Fruit fly (Drosophila melanogaster) whole organism, embryonic: ENCODE data around the gene CG13405.
A peak's percentile ranks its signal among the peaks of the same experiment; 100 is the strongest.

Experiments
- CG11085 ChIP-seq: fragments of 200-800 bp; sonication (Bioruptor generic); IDR thresholded peaks from 2 replicates; pipeline ENCODE4 v1.3.6; 2022; ENCODE audit warnings: missing biosample characterization, missing genetic modification characterization
- CG11247 ChIP-seq: fragments of 200-800 bp; sonication (Bioruptor generic); IDR thresholded peaks from 2 replicates; pipeline ENCODE4 v1.3.6; 2022; ENCODE audit warnings: missing biosample characterization, missing genetic modification characterization
- CG11456 ChIP-seq: fragments of 200-800 bp; sonication (Bioruptor generic); IDR thresholded peaks from 3 replicates; pipeline ENCODE4 v1.3.6; 2022; ENCODE audit warnings: missing biosample characterization, missing genetic modification characterization
- CG13624 ChIP-seq: fragments of 200-800 bp; sonication (Bioruptor generic); optimal IDR thresholded peaks from 2 replicates; lab custom pipeline; 2016; ENCODE audit warnings: missing biosample characterization, missing genetic modification characterization
- CG14014 ChIP-seq: fragments of 200-800 bp; sonication (Bioruptor generic); IDR thresholded peaks from 2 replicates; pipeline ENCODE4 v1.3.6; 2022; ENCODE audit warnings: missing biosample characterization, missing genetic modification characterization
- CG14965 ChIP-seq: fragments of 200-800 bp; sonication (Bioruptor generic); optimal IDR thresholded peaks from 2 replicates; lab custom pipeline; 2016; ENCODE audit warnings: missing biosample characterization, missing genetic modification characterization, borderline replicate concordance
- CG16863 ChIP-seq: fragments of 200-800 bp; sonication (Bioruptor generic); optimal IDR thresholded peaks from 3 replicates; lab custom pipeline; 2016; ENCODE audit warnings: missing biosample characterization, missing genetic modification characterization
- CG17186 ChIP-seq: fragments of 200-800 bp; sonication (Bioruptor generic); optimal IDR thresholded peaks from 3 replicates; lab custom pipeline; 2017; ENCODE audit warnings: missing biosample characterization, missing genetic modification reagents, missing genetic modification characterization
- CG17912 ChIP-seq: fragments of 200-800 bp; sonication (Bioruptor generic); optimal IDR thresholded peaks from 2 replicates; lab custom pipeline; 2018; ENCODE audit warnings: missing biosample characterization, mild to moderate bottlenecking, missing genetic modification characterization
- CG18619 ChIP-seq: fragments of 200-800 bp; sonication (Bioruptor generic); optimal IDR thresholded peaks from 3 replicates; lab custom pipeline; 2017; ENCODE audit warnings: missing biosample characterization, mild to moderate bottlenecking, missing genetic modification characterization
- CG3847 ChIP-seq: fragments of 200-800 bp; sonication (Bioruptor generic); IDR thresholded peaks from 2 replicates; pipeline ENCODE4 v1.3.6; 2022; ENCODE audit warnings: missing biosample characterization, missing genetic modification characterization
- CG7928 ChIP-seq: fragments of 200-800 bp; sonication (Bioruptor generic); optimal IDR thresholded peaks from 2 replicates; lab custom pipeline; 2017; ENCODE audit warnings: missing biosample characterization, mild to moderate bottlenecking, missing genetic modification characterization
- CG8924 ChIP-seq: fragments of 200-800 bp; optimal IDR thresholded peaks from 3 replicates; lab custom pipeline; 2019; ENCODE audit warnings: missing biosample characterization, mild to moderate bottlenecking, missing genetic modification characterization, moderate library complexity
- Dll ChIP-seq: fragments of 200-800 bp; sonication (Bioruptor generic); IDR thresholded peaks from 4 replicates; pipeline ENCODE4 v1.3.6; 2022; ENCODE audit warnings: missing biosample characterization, missing genetic modification characterization; ENCODE audit not compliant: partially characterized antibody
- H15 ChIP-seq: fragments of 200-800 bp; sonication (Bioruptor generic); IDR thresholded peaks from 3 replicates; pipeline ENCODE4 v1.3.6; 2022; ENCODE audit warnings: missing biosample characterization, missing genetic modification characterization
- HmgZ ChIP-seq: fragments of 200-800 bp; sonication (Bioruptor generic); optimal IDR thresholded peaks from 2 replicates; lab custom pipeline; 2018; ENCODE audit warnings: missing biosample characterization, mild to moderate bottlenecking, missing genetic modification characterization
- Lhr ChIP-seq: fragments of 200-800 bp; sonication (Bioruptor generic); optimal IDR thresholded peaks from 3 replicates; lab custom pipeline; 2017; ENCODE audit warnings: mild to moderate bottlenecking, missing biosample characterization, missing genetic modification reagents, missing genetic modification characterization
- MBD-R2 ChIP-seq: fragments of 200-800 bp; sonication (Bioruptor generic); IDR thresholded peaks from 2 replicates; pipeline ENCODE4 v1.3.6; 2022; ENCODE audit warnings: missing biosample characterization, missing genetic modification characterization
- Myb ChIP-seq: fragments of 200-800 bp; sonication (Bioruptor generic); optimal IDR thresholded peaks from 2 replicates; lab custom pipeline; 2016; ENCODE audit warnings: missing biosample characterization, missing genetic modification characterization
- Oaz ChIP-seq: fragments of 200-800 bp; sonication (Bioruptor generic); IDR thresholded peaks from 2 replicates; pipeline ENCODE4 v1.3.6; 2022; ENCODE audit warnings: missing biosample characterization, missing genetic modification characterization
- Sox102F ChIP-seq: fragments of 200-800 bp; sonication (Bioruptor generic); optimal IDR thresholded peaks from 2 replicates; lab custom pipeline; 2018; ENCODE audit warnings: missing biosample characterization, mild to moderate bottlenecking, missing genetic modification characterization, moderate library complexity
- Stat92E ChIP-seq, 3 experiments: fragments of >200 bp in 2 of 3; fragments of 200-800 bp in 1 of 3; sonication (Bioruptor generic) in 1 of 3; optimal IDR thresholded peaks; 2 replicates each; lab custom pipeline; 2017 to 2019; ENCODE audit warnings: missing biosample characterization in 3 of 3, missing genetic modification characterization in 3 of 3, mild to moderate bottlenecking in 1 of 3, moderate library complexity in 1 of 3
- Taf1 ChIP-seq: fragments of 200-800 bp; sonication (Bioruptor generic); IDR thresholded peaks from 2 replicates; pipeline ENCODE4 v1.3.6; 2022; ENCODE audit warnings: missing biosample characterization, missing genetic modification characterization
- Xbp1 ChIP-seq: fragments of 200-800 bp; sonication (Bioruptor generic); optimal IDR thresholded peaks from 3 replicates; lab custom pipeline; 2016; ENCODE audit warnings: missing biosample characterization, mild to moderate bottlenecking, missing genetic modification characterization
- Xrp1 ChIP-seq: fragments of 200-800 bp; sonication (Bioruptor generic); IDR thresholded peaks from 2 replicates; pipeline ENCODE4 v1.3.6; 2022; ENCODE audit warnings: missing biosample characterization, missing genetic modification characterization
- YL-1 ChIP-seq: fragments of 200-800 bp; sonication (Bioruptor generic); optimal IDR thresholded peaks from 3 replicates; lab custom pipeline; 2017; ENCODE audit warnings: missing biosample characterization, mild to moderate bottlenecking, missing genetic modification characterization
- aop ChIP-seq: fragments of 200-800 bp; sonication (Bioruptor generic); IDR thresholded peaks from 2 replicates; pipeline ENCODE4 v1.3.6; 2022; ENCODE audit warnings: missing biosample characterization, missing genetic modification characterization
- btn ChIP-seq: fragments of 200-800 bp; sonication (Bioruptor generic); optimal IDR thresholded peaks from 2 replicates; lab custom pipeline; 2016; ENCODE audit warnings: missing biosample characterization, missing genetic modification characterization
- cato ChIP-seq: fragments of 200-800 bp; sonication (Bioruptor generic); optimal IDR thresholded peaks from 2 replicates; lab custom pipeline; 2016; ENCODE audit warnings: missing biosample characterization, missing genetic modification characterization, borderline replicate concordance
- chinmo ChIP-seq: fragments of 200-800 bp; sonication (Bioruptor generic); IDR thresholded peaks from 4 replicates; pipeline ENCODE4 v1.3.6; 2022; ENCODE audit warnings: missing biosample characterization, missing genetic modification characterization; ENCODE audit not compliant: partially characterized antibody
- en ChIP-seq: fragments of 200-800 bp; sonication (Bioruptor generic); optimal IDR thresholded peaks from 2 replicates; lab custom pipeline; 2016; ENCODE audit warnings: missing biosample characterization, missing genetic modification characterization
- fd64A ChIP-seq: fragments of 200-800 bp; sonication (Bioruptor generic); optimal IDR thresholded peaks from 3 replicates; lab custom pipeline; 2018; ENCODE audit warnings: missing biosample characterization, mild to moderate bottlenecking, missing genetic modification characterization
- gro ChIP-seq: fragments of 200-800 bp; sonication (Bioruptor generic); optimal IDR thresholded peaks from 2 replicates; lab custom pipeline; 2016; ENCODE audit warnings: missing biosample characterization, missing genetic modification characterization
- gsb ChIP-seq: fragments of 200-800 bp; sonication (Bioruptor generic); IDR thresholded peaks from 2 replicates; pipeline ENCODE4 v1.3.6; 2022; ENCODE audit warnings: missing biosample characterization, missing genetic modification characterization
- gsb-n ChIP-seq: fragments of 200-800 bp; sonication (Bioruptor generic); optimal IDR thresholded peaks from 3 replicates; lab custom pipeline; 2018; ENCODE audit warnings: missing biosample characterization, mild to moderate bottlenecking, missing genetic modification characterization
- jigr1 ChIP-seq: fragments of 200-800 bp; sonication (Bioruptor generic); IDR thresholded peaks from 3 replicates; pipeline ENCODE4 v1.3.6; 2022; ENCODE audit warnings: missing biosample characterization, missing genetic modification characterization
- jumu ChIP-seq: fragments of 200-800 bp; sonication (Bioruptor generic); optimal IDR thresholded peaks from 3 replicates; lab custom pipeline; 2016; ENCODE audit warnings: missing biosample characterization, missing genetic modification characterization
- ken ChIP-seq: fragments of 200-800 bp; sonication (Bioruptor generic); IDR thresholded peaks from 3 replicates; pipeline ENCODE4 v1.3.6; 2022; ENCODE audit warnings: missing biosample characterization, missing genetic modification characterization
- lab ChIP-seq: fragments of 200-800 bp; sonication (Bioruptor generic); optimal IDR thresholded peaks from 3 replicates; lab custom pipeline; 2017; ENCODE audit warnings: missing biosample characterization, missing genetic modification characterization, mild to moderate bottlenecking, moderate library complexity, missing genetic modification reagents
- lola ChIP-seq, 3 experiments: fragments of >200 bp in 2 of 3; fragments of 200-800 bp in 1 of 3; sonication (Bioruptor generic) in 1 of 3; optimal IDR thresholded peaks; 2 replicates each; lab custom pipeline; 2017 to 2019; ENCODE audit warnings: missing biosample characterization in 3 of 3, missing genetic modification characterization in 3 of 3, mild to moderate bottlenecking in 1 of 3, moderate library complexity in 1 of 3
- nerfin-1 ChIP-seq: fragments of 200-800 bp; sonication (Bioruptor generic); optimal IDR thresholded peaks from 3 replicates; lab custom pipeline; 2019; ENCODE audit warnings: missing biosample characterization, mild to moderate bottlenecking, missing genetic modification characterization, moderate library complexity
- p53 ChIP-seq: fragments of 200-800 bp; sonication (Bioruptor generic); optimal IDR thresholded peaks from 2 replicates; lab custom pipeline; 2016; ENCODE audit warnings: missing biosample characterization, missing genetic modification characterization
- pan ChIP-seq, 4 experiments: fragments of >200 bp in 3 of 4; fragments of 200-800 bp in 1 of 4; sonication (Bioruptor generic) in 1 of 4; optimal IDR thresholded peaks in 3 of 4; IDR thresholded peaks in 1 of 4; 2 replicates each; pipeline versions ENCODE4 v1.3.6 to Lab custom; 2017 to 2022; ENCODE audit warnings: missing biosample characterization in 2 of 4, missing genetic modification characterization in 2 of 4, mixed read lengths in 1 of 4
- ranshi ChIP-seq: fragments of 200-800 bp; sonication (Bioruptor generic); IDR thresholded peaks from 2 replicates; pipeline ENCODE4 v1.3.6; 2022; ENCODE audit warnings: missing biosample characterization, missing genetic modification characterization
- ro ChIP-seq: fragments of 200-800 bp; sonication (Bioruptor generic); IDR thresholded peaks from 2 replicates; pipeline ENCODE4 v1.3.6; 2022; ENCODE audit warnings: missing biosample characterization, missing genetic modification characterization
- sens ChIP-seq: fragments of 200-800 bp; sonication (Bioruptor generic); peaks from one replicate; lab custom pipeline; 2016; ENCODE audit warnings: missing biosample characterization, missing genetic modification characterization
- so ChIP-seq: fragments of 200-800 bp; sonication (Bioruptor generic); IDR thresholded peaks from 3 replicates; pipeline ENCODE4 v1.3.6; 2022; ENCODE audit warnings: missing biosample characterization, missing genetic modification characterization
- toy ChIP-seq: fragments of 200-800 bp; sonication (Bioruptor generic); IDR thresholded peaks from 2 replicates; pipeline ENCODE4 v1.3.6; 2022; ENCODE audit warnings: missing biosample characterization, missing genetic modification characterization
- zen2 ChIP-seq: fragments of 200-800 bp; sonication (Bioruptor generic); IDR thresholded peaks from 3 replicates; pipeline ENCODE4 v1.3.6; 2022; ENCODE audit warnings: missing biosample characterization, missing genetic modification characterization; ENCODE audit not compliant: partially characterized antibody

The CG13405 gene

dm6 chr3L:94866-95265 is 19.7 kb upstream of the CG13405 start (continued):
- no peak for TF ChIP-seq H15 (GFP tag; lab: Robert Waterston, UW)

DNA sequence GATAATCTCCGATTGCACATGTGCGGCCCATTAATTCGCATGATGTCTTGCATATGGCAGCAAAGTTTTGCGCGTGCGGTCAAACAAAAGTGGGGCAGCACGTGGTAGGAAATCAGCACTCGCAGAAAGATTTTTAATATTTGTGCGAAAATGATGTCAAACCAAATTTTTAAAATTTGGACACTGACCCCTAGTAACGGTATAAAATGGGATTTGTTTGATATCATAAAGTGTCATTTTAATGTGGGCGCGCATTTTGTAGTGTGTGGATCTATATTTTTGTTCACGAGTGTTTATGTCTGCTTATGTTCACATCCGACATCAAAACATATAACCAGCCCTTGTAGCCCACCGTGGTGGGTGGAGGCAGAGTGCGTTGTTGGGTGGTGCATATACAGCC is 18.9 kb upstream of the CG13405 start:
- TF ChIP-seq cato (no peak), Oaz (GFP tag; lab: Robert Waterston, UW) (no peak), ken (GFP tag; lab: Robert Waterston, UW) (no peak), Xbp1 (GFP tag; lab: Kevin White, UChicago) (peak; percentile 14), fd64A (GFP tag; lab: Kevin White, UChicago) (no peak), Sox102F (GFP tag; lab: Kevin White, UChicago) (peak; percentile 57), CG18619 (no peak), Lhr (no peak), Xrp1 (GFP tag; lab: Robert Waterston, UW) (peak; percentile 61; the same call in 1 of the 2 replicates), CG7928 (GFP tag; lab: Kevin White, UChicago) (no peak), p53 (GFP tag; lab: Kevin White, UChicago) (no peak), pan (optimal IDR thresholded peaks at IDR 0.05; lab: Kevin White, UChicago) (no peak), pan (GFP tag; optimal IDR thresholded peaks at IDR 0.05 in 1 of 2, IDR thresholded peaks at IDR 0.05 in 1 of 2) (no peak), Myb (no peak), CG14965 (GFP tag; lab: Kevin White, UChicago) (no peak), jigr1 (no peak), Taf1 (GFP tag; lab: Robert Waterston, UW) (no peak; the same call in 1 of the 2 replicates), lab (GFP tag; lab: Kevin White, UChicago) (peak; percentile 70), CG11085 (GFP tag; lab: Robert Waterston, UW) (0 out of 2 replicates have a peak, but pooled peaks have one; percentile 19), HmgZ (tag; lab: Kevin White, UChicago) (no peak), btn (no peak), en (no peak), CG11456 (GFP tag; lab: Robert Waterston, UW) (no peak), toy (GFP tag; lab: Robert Waterston, UW) (no peak), CG16863 (no peak), ro (GFP tag; lab: Robert Waterston, UW) (0 out of 2 replicates have a peak, but pooled peaks have one; percentile 20), CG14014 (no peak), CG11247 (GFP tag; lab: Robert Waterston, UW) (no peak), zen2 (GFP tag; lab: Robert Waterston, UW) (no peak), gsb-n (tag; lab: Kevin White, UChicago) (no peak), CG3847 (GFP tag; lab: Robert Waterston, UW) (0 out of 2 replicates have a peak, but pooled peaks have one; percentile 6), Dll (GFP tag; lab: Robert Waterston, UW) (no peak), CG17912 (no peak), YL-1 (GFP tag; lab: Kevin White, UChicago) (no peak), CG17186 (no peak), MBD-R2 (GFP tag; lab: Robert Waterston, UW) (no peak; the same call in 1 of the 2 replicates), gsb (GFP tag; lab: Robert Waterston, UW) (no peak), jumu (peak; percentile 32), Stat92E (GFP tag; optimal IDR thresholded peaks at IDR 0.05; lab: Kevin White, UChicago) (no peak), chinmo (GFP tag; lab: Robert Waterston, UW) (no peak), so (GFP tag; lab: Robert Waterston, UW) (no peak; the same call in 2 of the 3 replicates), gro (GFP tag; lab: Kevin White, UChicago) (no peak), ranshi (GFP tag; lab: Robert Waterston, UW) (no peak), CG13624 (GFP tag; lab: Kevin White, UChicago) (peak; percentile 4), CG8924 (tag; lab: Kevin White, UChicago) (no peak), nerfin-1 (no peak), lola (GFP tag; optimal IDR thresholded peaks at IDR 0.05; lab: Kevin White, UChicago) (no peak), aop (GFP tag; lab: Robert Waterston, UW) (no peak), sens (peak; percentile 77)
